Worm (Caenorhabditis elegans): Measurements from ENCODE around the gene Y38C1BA.4.

Gene Y38C1BA.4

ce11 chrIV:1831174-1831573, 9.5 kb downstream of the Y38C1BA.4 start:
- TF ChIP-seq tbx-37 (GFP tag; conservative IDR thresholded peaks at IDR 0.05) (peak; percentile 96), tbx-11 (GFP tag; IDR thresholded peaks at IDR 0.05) (peak; percentile 93), scrt-1 (GFP tag; IDR thresholded peaks at IDR 0.05) (peak; percentile 99), sea-1 (GFP tag; conservative IDR thresholded peaks at IDR 0.05) (peak; percentile 95), flt-1 (GFP tag; IDR thresholded peaks at IDR 0.05) (peak; percentile 94), pes-1 (GFP tag; IDR thresholded peaks at IDR 0.05) (peak; percentile 93)

ce11 chrIV:1833115-1833514, 11.5 kb downstream of the Y38C1BA.4 start:
- TF ChIP-seq ets-7 (tag; optimal IDR thresholded peaks at IDR 0.05): no peak

- no peak for TF ChIP-seq scrt-1 (GFP tag; IDR thresholded peaks at IDR 0.05)
Measured at ce11 chrIV:1834242-1834641, 12.6 kb downstream of the Y38C1BA.4 start, which contains the start of gene ccm-2. Gene ccm-2 (plus strand): TSS chrIV:1834628.

- TF ChIP-seq ets-7 (tag; optimal IDR thresholded peaks at IDR 0.05) (no peak), hmg-4 (GFP tag; optimal IDR thresholded peaks at IDR 0.05) (no peak), aly-1 (tag; optimal IDR thresholded peaks at IDR 0.05) (no peak), ceh-13 (GFP tag; optimal IDR thresholded peaks at IDR 0.05) (no peak), sea-1 (GFP tag; conservative IDR thresholded peaks at IDR 0.05) (no peak), flt-1 (GFP tag; IDR thresholded peaks at IDR 0.05) (no peak), tbx-37 (GFP tag; conservative IDR thresholded peaks at IDR 0.05) (no peak), hnd-1 (tag; optimal IDR thresholded peaks at IDR 0.05) (no peak), F13C5.2 (tag; optimal IDR thresholded peaks at IDR 0.05) (no peak), ceh-36 (tag; optimal IDR thresholded peaks at IDR 0.05) (no peak), B0310.2 (tag; optimal IDR thresholded peaks at IDR 0.05) (no peak), tbx-11 (GFP tag; IDR thresholded peaks at IDR 0.05) (no peak), tra-4 (tag; optimal IDR thresholded peaks at IDR 0.05) (no peak), ama-1 (optimal IDR thresholded peaks at IDR 0.05) (no peak), pes-1 (GFP tag; IDR thresholded peaks at IDR 0.05) (no peak), hmbx-1 (tag; optimal IDR thresholded peaks at IDR 0.05) (no peak), scrt-1 (GFP tag; IDR thresholded peaks at IDR 0.05) (no peak)
Measured at ce11 chrIV:1834972-1835371, 13.3 kb downstream of the Y38C1BA.4 start.

- TF ChIP-seq ceh-36 (tag; optimal IDR thresholded peaks at IDR 0.05): no peak
- TF ChIP-seq ama-1 (optimal IDR thresholded peaks at IDR 0.05): no peak
- no peak for TF ChIP-seq pes-1 (GFP tag; IDR thresholded peaks at IDR 0.05)
- no peak for TF ChIP-seq hmg-4 (GFP tag; optimal IDR thresholded peaks at IDR 0.05)
- TF ChIP-seq hnd-1 (tag; optimal IDR thresholded peaks at IDR 0.05): no peak
- no peak for TF ChIP-seq scrt-1 (GFP tag; IDR thresholded peaks at IDR 0.05)
- no peak for TF ChIP-seq sea-1 (GFP tag; conservative IDR thresholded peaks at IDR 0.05)
- no peak for TF ChIP-seq aly-1 (tag; optimal IDR thresholded peaks at IDR 0.05)
- no peak for TF ChIP-seq tbx-37 (GFP tag; conservative IDR thresholded peaks at IDR 0.05)
- TF ChIP-seq ceh-13 (GFP tag; optimal IDR thresholded peaks at IDR 0.05): no peak
- TF ChIP-seq B0310.2 (tag; optimal IDR thresholded peaks at IDR 0.05): no peak
- no peak for TF ChIP-seq tbx-11 (GFP tag; IDR thresholded peaks at IDR 0.05)
- TF ChIP-seq tra-4 (tag; optimal IDR thresholded peaks at IDR 0.05): no peak
- TF ChIP-seq flt-1 (GFP tag; IDR thresholded peaks at IDR 0.05): no peak
- TF ChIP-seq ets-7 (tag; optimal IDR thresholded peaks at IDR 0.05): no peak
- TF ChIP-seq hmbx-1 (tag; optimal IDR thresholded peaks at IDR 0.05): no peak
- TF ChIP-seq F13C5.2 (tag; optimal IDR thresholded peaks at IDR 0.05): no peak
Measured at ce11 chrIV:1837134-1837533, 15.5 kb downstream of the Y38C1BA.4 start.

- TF ChIP-seq ceh-36 (tag; optimal IDR thresholded peaks at IDR 0.05) (no peak), aly-1 (tag; optimal IDR thresholded peaks at IDR 0.05) (no peak), hmbx-1 (tag; optimal IDR thresholded peaks at IDR 0.05) (no peak), scrt-1 (GFP tag; IDR thresholded peaks at IDR 0.05) (no peak), hmg-4 (GFP tag; optimal IDR thresholded peaks at IDR 0.05) (no peak), ama-1 (optimal IDR thresholded peaks at IDR 0.05) (no peak), hnd-1 (tag; optimal IDR thresholded peaks at IDR 0.05) (no peak), sea-1 (GFP tag; conservative IDR thresholded peaks at IDR 0.05) (no peak), B0310.2 (tag; optimal IDR thresholded peaks at IDR 0.05) (no peak), F13C5.2 (tag; optimal IDR thresholded peaks at IDR 0.05) (no peak), flt-1 (GFP tag; IDR thresholded peaks at IDR 0.05) (no peak), ceh-13 (GFP tag; optimal IDR thresholded peaks at IDR 0.05) (no peak)
Measured at ce11 chrIV:1838583-1838982, 16.9 kb downstream of the Y38C1BA.4 start.

- TF ChIP-seq ceh-13 (GFP tag; optimal IDR thresholded peaks at IDR 0.05): no peak
- no peak for TF ChIP-seq scrt-1 (GFP tag; IDR thresholded peaks at IDR 0.05)
- no peak for TF ChIP-seq sea-1 (GFP tag; conservative IDR thresholded peaks at IDR 0.05)
- TF ChIP-seq F13C5.2 (tag; optimal IDR thresholded peaks at IDR 0.05): no peak
- TF ChIP-seq flt-1 (GFP tag; IDR thresholded peaks at IDR 0.05): no peak
- no peak for TF ChIP-seq aly-1 (tag; optimal IDR thresholded peaks at IDR 0.05)
- no peak for TF ChIP-seq hmg-4 (GFP tag; optimal IDR thresholded peaks at IDR 0.05)
- TF ChIP-seq B0310.2 (tag; optimal IDR thresholded peaks at IDR 0.05): no peak
- no peak for TF ChIP-seq ets-7 (tag; optimal IDR thresholded peaks at IDR 0.05)
- no peak for TF ChIP-seq ama-1 (optimal IDR thresholded peaks at IDR 0.05)
- TF ChIP-seq hmbx-1 (tag; optimal IDR thresholded peaks at IDR 0.05): no peak
Measured at ce11 chrIV:1842314-1842713, 20.7 kb downstream of the Y38C1BA.4 start.

- no peak for TF ChIP-seq flt-1 (GFP tag; IDR thresholded peaks at IDR 0.05)
- TF ChIP-seq tra-4 (tag; optimal IDR thresholded peaks at IDR 0.05): no peak
- no peak for TF ChIP-seq pes-1 (GFP tag; IDR thresholded peaks at IDR 0.05)
- no peak for TF ChIP-seq aly-1 (tag; optimal IDR thresholded peaks at IDR 0.05)
- TF ChIP-seq ceh-13 (GFP tag; optimal IDR thresholded peaks at IDR 0.05): no peak
- no peak for TF ChIP-seq ets-7 (tag; optimal IDR thresholded peaks at IDR 0.05)
- no peak for TF ChIP-seq sea-1 (GFP tag; conservative IDR thresholded peaks at IDR 0.05)
- no peak for TF ChIP-seq hmg-4 (GFP tag; optimal IDR thresholded peaks at IDR 0.05)
- TF ChIP-seq hmbx-1 (tag; optimal IDR thresholded peaks at IDR 0.05): no peak
- no peak for TF ChIP-seq hnd-1 (tag; optimal IDR thresholded peaks at IDR 0.05)
Measured at ce11 chrIV:1843611-1844010, 22.0 kb downstream of the Y38C1BA.4 start.

Data from whole organism, early embryonic.